Worm (Caenorhabditis elegans) whole organism, L1 larva: Measurements from ENCODE around the gene fipr-13.
A peak's percentile ranks its signal among the peaks of the same experiment; 100 is the strongest.

Source experiments
- C04F5.9 ChIP-seq: sonication (generic microtip); optimal IDR thresholded peaks from 2 replicates; lab custom pipeline; 2016; ENCODE audit warnings: missing genetic modification characterization, missing compliant biosample characterization
- aha-1 ChIP-seq: fragments of 150-350 bp; optimal IDR thresholded peaks from 2 replicates; lab custom pipeline; 2014; ENCODE audit warnings: missing biosample characterization, missing genetic modification characterization
- alr-1 ChIP-seq: fragments of 200-800 bp; sonication (Bioruptor generic); optimal IDR thresholded peaks from 2 replicates; lab custom pipeline; 2018; ENCODE audit warnings: borderline replicate concordance, mild to moderate bottlenecking, missing genetic modification characterization, missing compliant biosample characterization
- ama-1 ChIP-seq: fragments of 150-350 bp; optimal IDR thresholded peaks from 2 replicates; lab custom pipeline; 2014
- ces-1 ChIP-seq: fragments of 150-350 bp; optimal IDR thresholded peaks from 2 replicates; lab custom pipeline; 2014; ENCODE audit warnings: missing biosample characterization, missing genetic modification reagents, missing genetic modification characterization
- dpl-1 ChIP-seq, 3 experiments: fragments of 150-350 bp in 2 of 3; sonication (generic microtip) in 1 of 3; optimal IDR thresholded peaks; 2 replicates each; lab custom pipeline; 2014 to 2017; ENCODE audit warnings: missing biosample characterization in 3 of 3, missing genetic modification characterization in 3 of 3, missing genetic modification reagents in 3 of 3
- dsc-1 ChIP-seq: sonication (generic microtip); optimal IDR thresholded peaks from 2 replicates; lab custom pipeline; 2016; ENCODE audit warnings: mild to moderate bottlenecking, missing genetic modification characterization, missing compliant biosample characterization
- egl-13 ChIP-seq: sonication (generic microtip); optimal IDR thresholded peaks from 2 replicates; lab custom pipeline; 2016; ENCODE audit warnings: missing genotype, missing genetic modification reagents, missing genetic modification characterization, missing compliant biosample characterization
- egl-27 ChIP-seq, 2 experiments: fragments of 150-350 bp in 1 of 2; sonication (generic microtip); optimal IDR thresholded peaks; 3 replicates each; lab custom pipeline; 2017 to 2018; ENCODE audit warnings: missing biosample characterization in 2 of 2, missing genetic modification characterization in 2 of 2, missing genetic modification reagents in 2 of 2
- elt-2 ChIP-seq: sonication (generic microtip); optimal IDR thresholded peaks from 2 replicates; lab custom pipeline; 2016; ENCODE audit warnings: missing genetic modification characterization, mild to moderate bottlenecking, inconsistent platforms, missing compliant biosample characterization, missing genetic modification reagents
- ets-5 ChIP-seq: fragments of 200-800 bp; sonication (Bioruptor generic); IDR thresholded peaks from 2 replicates; pipeline ENCODE4 v1.3.6; 2022; ENCODE audit warnings: missing genetic modification characterization, missing compliant biosample characterization
- isw-1 ChIP-seq: fragments of 200-800 bp; sonication (Bioruptor generic); IDR thresholded peaks from 2 replicates; pipeline ENCODE4 v1.3.6; 2022; ENCODE audit warnings: missing genetic modification characterization, missing compliant biosample characterization
- lin-13 ChIP-seq: fragments of 150-350 bp; optimal IDR thresholded peaks from 2 replicates; lab custom pipeline; 2014; ENCODE audit warnings: missing biosample characterization, missing genetic modification reagents, missing genetic modification characterization
- lin-15B ChIP-seq: fragments of 150-350 bp; sonication (generic microtip); optimal IDR thresholded peaks from 3 replicates; lab custom pipeline; 2014; ENCODE audit warnings: missing biosample characterization, missing genetic modification characterization
- lin-39 ChIP-seq: fragments of 150-350 bp; optimal IDR thresholded peaks from 2 replicates; lab custom pipeline; 2014; ENCODE audit warnings: missing biosample characterization, missing genetic modification reagents, missing genetic modification characterization
- mab-9 ChIP-seq: fragments of 200-800 bp; sonication (Bioruptor generic); IDR thresholded peaks from 2 replicates; pipeline ENCODE4 v1.3.6; 2022; ENCODE audit warnings: missing genetic modification reagents, missing genetic modification characterization, missing compliant biosample characterization
- mdl-1 ChIP-seq, 2 experiments: fragments of 150-350 bp; optimal IDR thresholded peaks; 2 replicates each; lab custom pipeline; 2014 to 2017; ENCODE audit warnings: missing biosample characterization in 2 of 2, missing genetic modification characterization in 2 of 2, inconsistent platforms in 1 of 2
- nhr-11 ChIP-seq: fragments of 150-350 bp; optimal IDR thresholded peaks from 2 replicates; lab custom pipeline; 2014; ENCODE audit warnings: missing biosample characterization, missing genetic modification characterization
- nhr-12 ChIP-seq: sonication (generic microtip); optimal IDR thresholded peaks from 2 replicates; lab custom pipeline; 2017; ENCODE audit warnings: missing biosample characterization, missing genetic modification characterization
- nhr-19 ChIP-seq: fragments of 200-800 bp; sonication (Bioruptor generic); conservative IDR thresholded peaks from 2 replicates; pipeline ENCODE4 v1.3.6; 2022; ENCODE audit warnings: missing genetic modification characterization, missing compliant biosample characterization
- nhr-20 ChIP-seq: sonication (generic microtip); optimal IDR thresholded peaks from 2 replicates; lab custom pipeline; 2016; ENCODE audit warnings: mild to moderate bottlenecking, missing genetic modification characterization, missing compliant biosample characterization
- nhr-237 ChIP-seq: fragments of 150-350 bp; optimal IDR thresholded peaks from 2 replicates; lab custom pipeline; 2014; ENCODE audit warnings: missing biosample characterization, missing genetic modification characterization
- nhr-85 ChIP-seq: sonication (generic microtip); peaks from one replicate; lab custom pipeline; 2016; ENCODE audit warnings: missing genetic modification characterization, inconsistent platforms, missing compliant biosample characterization
- nhr-90 ChIP-seq: sonication (generic microtip); optimal IDR thresholded peaks from 2 replicates; lab custom pipeline; 2016; ENCODE audit warnings: mild to moderate bottlenecking, missing genetic modification characterization, missing compliant biosample characterization; ENCODE audit not compliant: poor library complexity
- rnt-1 ChIP-seq: sonication (generic microtip); optimal IDR thresholded peaks from 2 replicates; lab custom pipeline; 2016; ENCODE audit warnings: mild to moderate bottlenecking, missing genetic modification characterization, moderate library complexity, missing compliant biosample characterization
- sup-37 ChIP-seq: fragments of 200-800 bp; sonication (Bioruptor generic); optimal IDR thresholded peaks from 2 replicates; lab custom pipeline; 2018; ENCODE audit warnings: mild to moderate bottlenecking, missing genetic modification characterization, missing compliant biosample characterization
- swsn-7 ChIP-seq: sonication (generic microtip); optimal IDR thresholded peaks from 2 replicates; lab custom pipeline; 2016; ENCODE audit warnings: missing genetic modification characterization, missing compliant biosample characterization
- unc-130 ChIP-seq: fragments of 150-350 bp; optimal IDR thresholded peaks from 2 replicates; lab custom pipeline; 2017; ENCODE audit warnings: missing biosample characterization, missing genetic modification characterization, inconsistent platforms
- unc-30 ChIP-seq: sonication (generic microtip); optimal IDR thresholded peaks from 2 replicates; lab custom pipeline; 2017; ENCODE audit warnings: missing biosample characterization, missing genetic modification characterization
- vab-15 ChIP-seq: sonication (generic microtip); optimal IDR thresholded peaks from 2 replicates; lab custom pipeline; 2017; ENCODE audit warnings: missing genotype, mild to moderate bottlenecking, missing genetic modification characterization, missing compliant biosample characterization
- ztf-11 ChIP-seq, 2 experiments: sonication (generic microtip); optimal IDR thresholded peaks; 2 replicates each; lab custom pipeline; 2016 to 2017; ENCODE audit warnings: missing genetic modification characterization in 2 of 2, missing biosample characterization in 1 of 2, missing compliant biosample characterization in 1 of 2
- ztf-4 ChIP-seq: fragments of 150-350 bp; optimal IDR thresholded peaks from 2 replicates; lab custom pipeline; 2014; ENCODE audit warnings: missing biosample characterization, missing genetic modification characterization

fipr-13 gene

ce11 chrV:10098429-10098828 lies 34.1 kb downstream of the fipr-13 start, which contains the start of gene ugt-47:
Gene ugt-47, minus strand, starts transcription at chrV:10098597.
- TF ChIP-seq nhr-11 (tag; lab: Kevin White, UChicago), result no peak
- no peak for TF ChIP-seq mdl-1 (tag; optimal IDR thresholded peaks at IDR 0.05; lab: Kevin White, UChicago)
- TF ChIP-seq ztf-11 (tag; optimal IDR thresholded peaks at IDR 0.05; lab: Kevin White, UChicago), result no peak
- TF ChIP-seq nhr-237, result no peak
- TF ChIP-seq mab-9 (GFP tag; lab: Robert Waterston, UW), result no peak
- no peak for TF ChIP-seq rnt-1
- no peak for TF ChIP-seq lin-39 (tag; lab: Kevin White, UChicago)
- TF ChIP-seq dsc-1, result no peak

ce11 chrV:10101916-10102315 lies 37.6 kb downstream of the fipr-13 start, which contains the start of gene C08B6.14:
Gene C08B6.14, minus strand, starts transcription at chrV:10102016.
- TF ChIP-seq unc-130 (tag; lab: Kevin White, UChicago), result no peak
- no peak for TF ChIP-seq ets-5
- TF ChIP-seq ztf-4 (tag; lab: Kevin White, UChicago), result no peak

- no peak for TF ChIP-seq aha-1 (tag; lab: Kevin White, UChicago)
- peak; percentile 26 for TF ChIP-seq elt-2 (tag; lab: Kevin White, UChicago)
- TF ChIP-seq nhr-85 (tag; lab: Kevin White, UChicago), result no peak
These were observed 39.5 kb downstream of the fipr-13 start for ce11 chrV:10103811-10104210.

- TF ChIP-seq ama-1 (lab: Kevin White, UChicago), result no peak
- TF ChIP-seq elt-2 (tag; lab: Kevin White, UChicago), result peak; percentile 53
- TF ChIP-seq dpl-1 (GFP tag; optimal IDR thresholded peaks at IDR 0.05; lab: Kevin White, UChicago), result no peak
- no peak for TF ChIP-seq unc-30 (tag; lab: Kevin White, UChicago)
- TF ChIP-seq, all 84 proteins: peak for 1
These were observed 40.5 kb downstream of the fipr-13 start, which contains the start of gene ugt-17 for ce11 chrV:10104785-10105310. Gene ugt-17, minus strand, starts transcription at chrV:10104964.

ce11 chrV:10105412-10105811 lies 41.1 kb downstream of the fipr-13 start, which contains the start of gene C08B6.2:
Gene C08B6.2, plus strand, starts transcription at chrV:10105712.
- TF ChIP-seq ztf-11 (tag; optimal IDR thresholded peaks at IDR 0.05; lab: Kevin White, UChicago) (no peak), lin-13 (GFP tag; lab: Kevin White, UChicago) (no peak), nhr-19 (GFP tag; lab: Robert Waterston, UW) (no peak)

DNA sequence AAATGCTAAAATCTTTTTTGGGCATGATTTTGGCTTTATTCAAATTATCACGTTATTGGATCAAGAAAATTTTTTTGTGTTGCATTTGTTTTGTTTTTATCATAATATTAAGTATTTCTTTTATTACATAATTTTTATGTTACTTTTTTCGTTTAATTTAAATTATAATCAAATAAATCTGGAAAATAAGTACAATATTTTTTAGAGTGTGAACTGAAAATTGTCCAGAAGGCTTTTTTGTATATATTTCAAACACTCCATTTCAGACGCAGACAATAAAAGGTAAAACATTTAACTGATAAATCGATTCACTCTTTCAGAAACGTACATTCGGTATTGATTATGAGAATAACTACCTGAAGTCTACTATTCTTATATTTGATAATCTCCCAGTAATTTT lies 43.0 kb downstream of the fipr-13 start, which contains the start of gene C08B6.11:
Gene C08B6.11 (plus strand): TSS at position 301 of the 400 bp plus-strand sequence.
- no peak for TF ChIP-seq ces-1 (GFP tag; lab: Kevin White, UChicago)
- TF ChIP-seq sup-37 (GFP tag; lab: Kevin White, UChicago), result no peak

DNA sequence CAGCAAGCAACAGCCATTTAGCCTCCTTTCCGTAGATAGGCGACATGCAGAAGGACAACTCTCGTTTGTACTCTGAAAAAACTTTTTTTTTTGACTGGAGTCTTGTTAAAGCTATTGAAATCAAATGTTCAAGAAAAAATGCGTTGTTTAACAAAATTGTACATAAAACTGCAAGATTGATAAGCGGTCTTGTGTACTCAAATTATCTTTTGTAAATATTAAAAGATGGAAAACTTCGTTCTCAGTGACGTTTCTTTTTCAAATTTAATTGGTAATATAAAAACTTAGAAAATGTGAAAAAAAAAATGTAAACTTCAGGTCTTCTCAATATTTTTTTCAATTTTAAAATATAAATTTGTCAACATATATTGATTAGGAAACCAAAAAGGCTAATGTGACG lies 46.8 kb downstream of the fipr-13 start:
- TF ChIP-seq swsn-7 (tag; lab: Kevin White, UChicago) (no peak), isw-1 (GFP tag; lab: Robert Waterston, UW) (no peak), unc-130 (tag; lab: Kevin White, UChicago) (no peak), ets-5 (no peak), nhr-20 (tag; lab: Kevin White, UChicago) (no peak), alr-1 (tag; lab: Kevin White, UChicago) (no peak), sup-37 (GFP tag; lab: Kevin White, UChicago) (no peak), nhr-85 (tag; lab: Kevin White, UChicago) (no peak), ces-1 (GFP tag; lab: Kevin White, UChicago) (no peak)

DNA sequence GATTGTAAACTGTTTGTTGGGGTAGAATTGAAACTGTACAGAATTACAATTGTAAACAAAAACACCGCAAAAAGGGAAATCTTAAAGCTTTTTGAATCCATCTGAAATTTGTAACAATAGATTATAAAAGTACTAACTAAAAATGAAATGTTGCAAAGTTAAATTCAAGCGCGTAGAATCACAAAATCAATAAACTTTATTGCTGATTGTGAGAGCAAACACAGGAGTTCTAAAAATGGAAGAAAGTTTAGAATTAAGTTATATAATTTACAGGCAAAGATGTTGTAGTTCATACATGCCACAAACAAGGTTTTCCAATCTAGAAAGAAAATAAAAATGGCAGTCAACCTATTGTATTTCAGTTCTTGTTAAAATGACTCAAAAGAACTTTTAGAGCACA lies 47.9 kb downstream of the fipr-13 start, which contains the start of gene C08B6.3:
Gene C08B6.3 (minus strand): TSS at position 101 of the 400 bp plus-strand sequence.
- TF ChIP-seq nhr-12 (tag; lab: Kevin White, UChicago) (no peak), C04F5.9 (tag; lab: Kevin White, UChicago) (no peak), lin-15B (tag; lab: Kevin White, UChicago) (no peak), nhr-90 (no peak), ets-5 (no peak), egl-13 (tag; lab: Kevin White, UChicago) (no peak), egl-27 (tag; optimal IDR thresholded peaks at IDR 0.05; lab: Kevin White, UChicago) (no peak), alr-1 (tag; lab: Kevin White, UChicago) (no peak), vab-15 (no peak)
